Fruit fly (Drosophila melanogaster): ENCODE results near the gene CG32483.

DNA sequence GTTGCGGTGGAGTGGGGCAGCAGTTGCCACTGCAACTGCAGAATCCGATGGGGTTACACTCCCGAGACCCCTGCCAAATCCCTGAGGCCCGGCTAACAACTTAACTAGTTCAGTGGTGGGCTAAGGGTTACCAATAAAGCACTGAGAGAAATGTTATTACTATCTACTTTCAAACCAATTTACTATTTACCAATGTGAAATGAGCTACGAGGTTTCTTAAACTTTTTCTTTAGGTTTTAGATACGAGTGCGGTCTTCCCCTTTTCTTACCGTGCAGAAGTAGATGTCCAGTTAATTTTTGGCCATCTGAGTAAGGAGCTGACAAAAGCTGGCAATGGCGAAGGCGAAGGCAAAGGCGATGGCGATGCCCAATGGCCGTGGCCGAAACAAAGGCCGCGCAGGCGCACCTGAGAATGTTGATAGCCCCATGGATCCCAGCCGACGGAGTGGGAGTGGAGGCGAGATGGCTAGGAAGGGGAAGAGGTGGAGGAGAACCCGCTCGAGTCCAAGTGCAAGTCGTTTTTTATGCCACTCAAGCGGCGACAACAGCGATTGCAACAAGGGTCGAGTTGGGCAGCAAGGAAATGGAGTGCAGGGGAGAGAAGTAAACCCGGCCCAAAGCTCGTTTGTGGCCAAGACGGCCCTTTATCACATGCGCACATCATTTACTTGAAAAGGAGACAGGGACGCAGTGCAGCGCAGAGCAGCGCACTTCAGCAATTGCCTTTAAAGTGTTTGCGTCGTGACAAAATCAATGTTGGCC, 29.4 kb downstream of the CG32483 start:
- TF ChIP-seq insv (optimal IDR thresholded peaks at IDR 0.05) (no peak), Sin3A (optimal IDR thresholded peaks at IDR 0.05) (no peak), ttk (optimal IDR thresholded peaks at IDR 0.05) (no peak), psq (optimal IDR thresholded peaks at IDR 0.05) (no peak), h (optimal IDR thresholded peaks at IDR 0.05) (no peak)

Measured in Kc167 (cell line).